Worm (Caenorhabditis elegans): Measurements from ENCODE around the gene unc-86.

- no peak for TF ChIP-seq madf-2 (tag; optimal IDR thresholded peaks at IDR 0.05)
- TF ChIP-seq C08G9.2 (tag; optimal IDR thresholded peaks at IDR 0.05), result no peak
- TF ChIP-seq fkh-10 (GFP tag; optimal IDR thresholded peaks at IDR 0.05), result no peak
Measured at ce11 chrIII:8247051-8247450, 30.9 kb upstream of the unc-86 start, which contains the start of gene C02F5.13.

Data from whole organism, late embryonic.